Fruit fly (Drosophila melanogaster) whole organism: ENCODE results near the gene CG6425.

Experiments
- psq ChIP-seq: fragments of >200 bp; optimal IDR thresholded peaks from 2 replicates; lab custom pipeline; 2017
- usp ChIP-seq: fragments of >200 bp; optimal IDR thresholded peaks from 2 replicates; lab custom pipeline; 2017; ENCODE audit warnings: missing biosample characterization, missing genetic modification characterization, mixed read lengths

DNA sequence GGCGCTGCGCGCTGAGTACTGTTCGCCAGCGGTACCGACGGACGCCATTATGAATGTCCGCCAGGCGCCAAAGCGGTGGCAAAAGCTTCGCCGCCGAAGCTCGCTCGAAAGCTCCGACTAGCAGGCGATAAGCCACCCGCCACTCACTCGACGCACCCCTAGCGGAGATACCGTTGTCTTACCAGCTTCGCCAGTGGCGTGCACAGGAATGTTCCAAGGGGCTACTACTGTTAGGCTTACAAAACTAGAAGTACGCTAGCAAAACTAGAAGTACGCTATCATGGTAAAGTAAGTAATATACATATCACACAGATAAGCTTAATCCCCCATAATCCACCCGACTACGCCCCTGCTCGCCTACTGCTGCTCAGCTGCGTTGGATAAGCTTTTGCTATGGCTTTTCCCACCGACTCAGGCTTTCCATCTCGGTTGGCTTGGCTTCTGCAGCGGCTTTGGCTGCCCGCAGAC lies 3.0 kb downstream of the CG6425 start, which contains the start of gene amon:
- TF ChIP-seq psq (lab: Kevin White, UChicago) = no peak
- no peak for TF ChIP-seq usp (GFP tag; lab: Kevin White, UChicago)
